Worm (Caenorhabditis elegans) whole organism, early embryonic: ENCODE measurements around the gene ZC132.9.
"Not testable (repeated sequence)": the region's sequence is repeated elsewhere in the genome, so short reads cannot be mapped to it uniquely, and the experiment has no call there.

ENCODE experiments used
- ama-1 ChIP-seq: fragments of 150-350 bp; optimal IDR thresholded peaks from 2 replicates; lab custom pipeline; 2014
- hnd-1 ChIP-seq: sonication (generic microtip); optimal IDR thresholded peaks from 2 replicates; lab custom pipeline; 2016; ENCODE audit warnings: missing genetic modification characterization, missing compliant biosample characterization
- sea-1 ChIP-seq: fragments of 200-800 bp; sonication (Bioruptor generic); conservative IDR thresholded peaks from 2 replicates; pipeline ENCODE4 v1.3.6; 2022; ENCODE audit warnings: missing genetic modification characterization, missing compliant biosample characterization
- tbx-37 ChIP-seq: fragments of 200-800 bp; sonication (Bioruptor generic); conservative IDR thresholded peaks from 2 replicates; pipeline ENCODE4 v1.3.6; 2022; ENCODE audit warnings: missing genetic modification reagents, missing genetic modification characterization, missing compliant biosample characterization

- not testable (repeated sequence) for TF ChIP-seq tbx-37 (GFP tag; lab: Robert Waterston, UW); ama-1 (lab: Kevin White, UChicago); sea-1 (GFP tag; lab: Robert Waterston, UW); hnd-1 (tag; lab: Kevin White, UChicago)
Measured at ce11 chrV:4336462-4336861, 16.7 kb upstream of the ZC132.9 start, which contains the start of gene irld-1.
